Worm (Caenorhabditis elegans) whole organism, young adult: ENCODE data around the gene C05E11.3.

ENCODE experiments used
- ceh-79 ChIP-seq: sonication (generic microtip); optimal IDR thresholded peaks from 2 replicates; lab custom pipeline; 2017; ENCODE audit warnings: mild to moderate bottlenecking, missing genetic modification characterization, missing compliant biosample characterization
- chd-7 ChIP-seq: sonication (generic microtip); optimal IDR thresholded peaks from 2 replicates; lab custom pipeline; 2016; ENCODE audit warnings: mild to moderate bottlenecking, missing genetic modification characterization, moderate library complexity, missing compliant biosample characterization
- dpff-1 ChIP-seq: sonication (generic microtip); optimal IDR thresholded peaks from 2 replicates; lab custom pipeline; 2017; ENCODE audit warnings: mild to moderate bottlenecking, missing genetic modification characterization, missing compliant biosample characterization
- tbp1 ChIP-seq: fragments of 200-800 bp; sonication (Bioruptor generic); optimal IDR thresholded peaks from 2 replicates; lab custom pipeline; 2018; ENCODE audit warnings: mild to moderate bottlenecking, missing genetic modification characterization, missing compliant biosample characterization
- unc-130 ChIP-seq: sonication (generic microtip); optimal IDR thresholded peaks from 2 replicates; lab custom pipeline; 2016; ENCODE audit warnings: missing genetic modification reagents, missing genetic modification characterization, missing compliant biosample characterization
- unc-62 ChIP-seq: fragments of 150-350 bp; optimal IDR thresholded peaks from 2 replicates; lab custom pipeline; 2014; ENCODE audit warnings: missing biosample characterization, missing genetic modification reagents, missing genetic modification characterization
- ztf-18 ChIP-seq: sonication (generic microtip); optimal IDR thresholded peaks from 2 replicates; lab custom pipeline; 2016; ENCODE audit warnings: missing genotype, mild to moderate bottlenecking, missing genetic modification characterization, missing compliant biosample characterization

ce11 chrX:4576272-4576671 is 1.8 kb upstream of the C05E11.3 start:
- TF ChIP-seq dpff-1 (tag; lab: Kevin White, UChicago) (no peak), unc-62 (GFP tag; lab: Kevin White, UChicago) (no peak), chd-7 (tag; lab: Kevin White, UChicago) (no peak), ztf-18 (tag; lab: Kevin White, UChicago) (no peak), tbp1 (no peak), unc-130 (GFP tag; lab: Kevin White, UChicago) (no peak), ceh-79 (tag; lab: Kevin White, UChicago) (no peak)
